Fruit fly (Drosophila melanogaster) whole organism, adult: ENCODE results near the gene Dic1.

Experiments used
- CG11617 ChIP-seq: fragments of 200-800 bp; sonication (Bioruptor generic); optimal IDR thresholded peaks from 2 replicates; lab custom pipeline; 2017; ENCODE audit warnings: mild to moderate bottlenecking, missing biosample characterization, missing genetic modification reagents, missing genetic modification characterization
- CG12768 ChIP-seq: fragments of 200-800 bp; sonication (Bioruptor generic); optimal IDR thresholded peaks from 2 replicates; lab custom pipeline; 2017; ENCODE audit warnings: missing biosample characterization, missing genetic modification characterization, mild to moderate bottlenecking, moderate library complexity, missing genetic modification reagents
- CG14711 ChIP-seq: fragments of 200-800 bp; sonication (Bioruptor generic); optimal IDR thresholded peaks from 2 replicates; lab custom pipeline; 2018; ENCODE audit warnings: missing biosample characterization, mild to moderate bottlenecking, missing genetic modification characterization, moderate library complexity
- CG1620 ChIP-seq: fragments of 200-800 bp; sonication (Bioruptor generic); optimal IDR thresholded peaks from 2 replicates; lab custom pipeline; 2016; ENCODE audit warnings: missing biosample characterization, missing genetic modification characterization
- CG33017 ChIP-seq: fragments of 200-800 bp; sonication (Bioruptor generic); optimal IDR thresholded peaks from 2 replicates; lab custom pipeline; 2018; ENCODE audit warnings: missing biosample characterization, mild to moderate bottlenecking, missing genetic modification characterization, moderate library complexity
- CG5204 ChIP-seq: fragments of 200-800 bp; sonication (Bioruptor generic); optimal IDR thresholded peaks from 2 replicates; lab custom pipeline; 2016; ENCODE audit warnings: missing biosample characterization, missing genetic modification characterization
- CG7045 ChIP-seq: fragments of 200-800 bp; sonication (Bioruptor generic); optimal IDR thresholded peaks from 2 replicates; lab custom pipeline; 2017; ENCODE audit warnings: missing biosample characterization, mild to moderate bottlenecking, missing genetic modification characterization
- CG7101 ChIP-seq: fragments of 200-800 bp; sonication (Bioruptor generic); optimal IDR thresholded peaks from 2 replicates; lab custom pipeline; 2018; ENCODE audit warnings: missing biosample characterization, mild to moderate bottlenecking, missing genetic modification characterization, moderate library complexity
- Clk ChIP-seq: fragments of 200-800 bp; sonication (Bioruptor generic); optimal IDR thresholded peaks from 2 replicates; lab custom pipeline; 2017; ENCODE audit warnings: missing biosample characterization, missing genetic modification characterization
- Crg-1 ChIP-seq: fragments of 200-800 bp; sonication (Bioruptor generic); optimal IDR thresholded peaks from 2 replicates; lab custom pipeline; 2016; ENCODE audit warnings: missing biosample characterization, missing genetic modification characterization
- Hr96 ChIP-seq: fragments of 200-800 bp; sonication (Bioruptor generic); optimal IDR thresholded peaks from 2 replicates; lab custom pipeline; 2016; ENCODE audit warnings: missing biosample characterization, missing genetic modification characterization
- Mnt ChIP-seq: fragments of 200-800 bp; sonication (Bioruptor generic); optimal IDR thresholded peaks from 2 replicates; lab custom pipeline; 2016; ENCODE audit warnings: missing biosample characterization, mild to moderate bottlenecking, missing genetic modification characterization
- bab1 ChIP-seq: fragments of 200-800 bp; sonication (Bioruptor generic); optimal IDR thresholded peaks from 3 replicates; lab custom pipeline; 2019; ENCODE audit warnings: missing biosample characterization, mild to moderate bottlenecking, missing genetic modification characterization, moderate library complexity
- cic ChIP-seq: fragments of 200-800 bp; sonication (Bioruptor generic); optimal IDR thresholded peaks from 2 replicates; lab custom pipeline; 2017; ENCODE audit warnings: missing biosample characterization, mild to moderate bottlenecking, missing genetic modification characterization, moderate library complexity
- cnc ChIP-seq, 2 experiments: fragments of >200 bp; optimal IDR thresholded peaks; 2 replicates each; lab custom pipeline; 2017
- kay ChIP-seq: fragments of 200-800 bp; sonication (Bioruptor generic); peaks from one replicate; lab custom pipeline; 2016; ENCODE audit warnings: missing biosample characterization, missing genetic modification characterization, borderline replicate concordance
- ovo ChIP-seq: fragments of 200-800 bp; sonication (Bioruptor generic); optimal IDR thresholded peaks from 2 replicates; lab custom pipeline; 2016; ENCODE audit warnings: missing biosample characterization, missing genetic modification characterization
- pad ChIP-seq: fragments of 200-800 bp; sonication (Bioruptor generic); optimal IDR thresholded peaks from 3 replicates; lab custom pipeline; 2017; ENCODE audit warnings: missing biosample characterization, missing genetic modification characterization, mild to moderate bottlenecking, moderate library complexity, missing genetic modification reagents
- tj ChIP-seq: fragments of 200-800 bp; sonication (Bioruptor generic); optimal IDR thresholded peaks from 3 replicates; lab custom pipeline; 2017; ENCODE audit warnings: missing biosample characterization, mild to moderate bottlenecking, missing genetic modification characterization, moderate library complexity
- toe ChIP-seq: fragments of 200-800 bp; sonication (Bioruptor generic); optimal IDR thresholded peaks from 2 replicates; lab custom pipeline; 2016; ENCODE audit warnings: missing biosample characterization, missing genetic modification characterization

Gene Dic1

dm6 chr3R:13381744-13382435 lies 17.2 kb downstream of the Dic1 start, which contains the start of the genes mRpS21 and Droj2:
Gene mRpS21, minus strand, starts transcription at chr3R:13381809.
Gene Droj2, plus strand, starts transcription at chr3R:13382106.
- TF ChIP-seq kay (GFP tag; lab: Kevin White, UChicago) (no peak), Mnt (GFP tag; lab: Kevin White, UChicago) (peak; percentile 30), ovo (GFP tag; lab: Kevin White, UChicago) (peak; percentile 37), pad (peak; percentile 25), bab1 (peak; percentile 66), Clk (GFP tag; lab: Kevin White, UChicago) (peak; percentile 56), CG33017 (tag; lab: Kevin White, UChicago) (peak; percentile 34), CG14711 (peak; percentile 92), toe (GFP tag; lab: Kevin White, UChicago) (peak; percentile 80), Hr96 (no peak), CG11617 (GFP tag; lab: Kevin White, UChicago) (peak; percentile 39), CG12768 (peak; percentile 39), CG7101 (tag; lab: Kevin White, UChicago) (peak; percentile 68), CG5204 (peak; percentile 82), CG1620 (GFP tag; lab: Kevin White, UChicago) (peak; percentile 71), tj (GFP tag; lab: Kevin White, UChicago) (peak; percentile 40), CG7045 (GFP tag; lab: Kevin White, UChicago) (peak; percentile 47), Crg-1 (peak; percentile 63), cnc (optimal IDR thresholded peaks at IDR 0.05; lab: Kevin White, UChicago) (no peak), cic (GFP tag; lab: Kevin White, UChicago) (no peak)

- TF ChIP-seq CG12768, result peak; percentile 21
- TF ChIP-seq pad, result peak; percentile 92
- peak; percentile 23 for TF ChIP-seq CG7101 (tag; lab: Kevin White, UChicago)
- TF ChIP-seq CG5204, result no peak
- TF ChIP-seq CG14711, result peak; percentile 22
- TF ChIP-seq Hr96, result no peak
- TF ChIP-seq Mnt (GFP tag; lab: Kevin White, UChicago), result peak; percentile 86
- TF ChIP-seq Clk (GFP tag; lab: Kevin White, UChicago), result no peak
- no peak for TF ChIP-seq tj (GFP tag; lab: Kevin White, UChicago)
- no peak for TF ChIP-seq toe (GFP tag; lab: Kevin White, UChicago)
- TF ChIP-seq ovo (GFP tag; lab: Kevin White, UChicago), result peak; percentile 15
- no peak for TF ChIP-seq cnc (optimal IDR thresholded peaks at IDR 0.05; lab: Kevin White, UChicago)
- peak; percentile 93 for TF ChIP-seq kay (GFP tag; lab: Kevin White, UChicago)
- TF ChIP-seq CG11617 (GFP tag; lab: Kevin White, UChicago), result peak; percentile 50
- TF ChIP-seq bab1, result peak; percentile 3
- no peak for TF ChIP-seq Crg-1
- TF ChIP-seq CG1620 (GFP tag; lab: Kevin White, UChicago), result no peak
- TF ChIP-seq cic (GFP tag; lab: Kevin White, UChicago), result peak; percentile 32
- TF ChIP-seq CG33017 (tag; lab: Kevin White, UChicago), result peak; percentile 31
- no peak for TF ChIP-seq CG7045 (GFP tag; lab: Kevin White, UChicago)
Observed at dm6 chr3R:13382656-13383142, 18.0 kb downstream of the Dic1 start.

DNA sequence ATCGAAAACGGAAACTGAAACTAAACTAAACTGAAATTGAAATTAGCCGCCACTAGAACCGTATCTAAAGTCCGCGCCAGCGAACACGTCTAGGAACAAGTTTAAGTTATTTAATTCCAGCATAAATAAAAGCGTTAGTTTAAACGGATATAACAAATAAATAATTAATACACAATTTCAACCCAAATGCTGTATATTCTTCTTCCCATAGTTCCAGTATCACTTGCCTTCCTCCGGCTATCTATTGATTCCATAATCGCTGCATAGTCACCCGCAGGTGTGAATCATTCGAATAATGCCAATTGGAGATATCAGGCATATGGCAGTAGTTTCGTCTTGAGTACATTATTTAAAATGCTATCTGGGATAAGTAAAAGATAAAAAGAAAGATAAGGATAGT lies 20.4 kb downstream of the Dic1 start:
- TF ChIP-seq CG33017 (tag; lab: Kevin White, UChicago) (no peak), CG7045 (GFP tag; lab: Kevin White, UChicago) (no peak), CG5204 (no peak), kay (GFP tag; lab: Kevin White, UChicago) (peak; percentile 91), CG11617 (GFP tag; lab: Kevin White, UChicago) (no peak), bab1 (no peak)

DNA sequence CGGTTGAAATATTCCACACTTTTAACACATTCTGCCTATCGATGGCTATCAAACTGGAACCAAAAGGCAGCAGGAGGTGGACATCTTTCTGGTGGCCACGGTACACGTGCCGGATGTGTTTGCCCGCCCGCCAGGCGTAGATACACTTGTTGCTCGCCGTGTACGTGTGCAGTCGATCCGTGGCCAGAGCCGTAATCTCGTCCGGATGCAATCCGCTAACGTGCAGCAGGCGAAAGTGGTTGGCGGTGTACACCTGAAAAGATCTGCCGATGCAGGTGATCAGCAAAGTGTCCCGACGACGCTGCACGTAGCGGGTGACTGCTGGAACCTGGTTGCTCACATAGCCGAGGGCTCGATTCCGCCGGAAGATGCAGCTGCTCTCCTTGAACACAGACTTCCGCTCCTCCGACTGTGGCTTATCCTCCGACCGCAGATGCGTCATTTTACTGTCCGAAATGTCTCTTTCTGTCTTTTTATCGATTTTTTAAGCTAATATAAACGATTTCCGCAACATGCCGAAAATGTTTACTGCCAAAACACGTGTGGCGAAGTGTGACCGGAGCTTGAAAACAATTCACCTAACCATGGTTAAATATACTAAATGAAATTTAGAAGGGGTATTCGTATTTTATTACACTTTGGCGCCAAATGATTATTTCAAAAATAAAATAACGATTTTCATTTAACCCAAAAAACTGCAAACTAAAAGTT lies 23.6 kb downstream of the Dic1 start, which contains the start of gene CG9799:
CG9799 (minus strand) TSS at position 550 of the 711 bp plus-strand sequence.
- no peak for TF ChIP-seq CG7101 (tag; lab: Kevin White, UChicago)
- no peak for TF ChIP-seq CG7045 (GFP tag; lab: Kevin White, UChicago)
- no peak for TF ChIP-seq Crg-1
- peak; percentile 99 for TF ChIP-seq Mnt (GFP tag; lab: Kevin White, UChicago)
- no peak for TF ChIP-seq tj (GFP tag; lab: Kevin White, UChicago)
- peak; percentile 26 for TF ChIP-seq bab1

dm6 chr3R:13390490-13390889 lies 25.8 kb downstream of the Dic1 start:
- TF ChIP-seq CG11617 (GFP tag; lab: Kevin White, UChicago), result no peak
- no peak for TF ChIP-seq kay (GFP tag; lab: Kevin White, UChicago)
- no peak for TF ChIP-seq cnc (optimal IDR thresholded peaks at IDR 0.05; lab: Kevin White, UChicago)
- TF ChIP-seq CG12768, result no peak
- TF ChIP-seq tj (GFP tag; lab: Kevin White, UChicago), result no peak

- no peak for TF ChIP-seq tj (GFP tag; lab: Kevin White, UChicago)
- no peak for TF ChIP-seq CG14711
- no peak for TF ChIP-seq pad
- no peak for TF ChIP-seq bab1
- TF ChIP-seq Hr96, result no peak
- no peak for TF ChIP-seq cic (GFP tag; lab: Kevin White, UChicago)
- no peak for TF ChIP-seq ovo (GFP tag; lab: Kevin White, UChicago)
- TF ChIP-seq Crg-1, result no peak
- no peak for TF ChIP-seq cnc (optimal IDR thresholded peaks at IDR 0.05; lab: Kevin White, UChicago)
- TF ChIP-seq kay (GFP tag; lab: Kevin White, UChicago), result no peak
- TF ChIP-seq Mnt (GFP tag; lab: Kevin White, UChicago), result no peak
- no peak for TF ChIP-seq CG7101 (tag; lab: Kevin White, UChicago)
- no peak for TF ChIP-seq toe (GFP tag; lab: Kevin White, UChicago)
- TF ChIP-seq CG7045 (GFP tag; lab: Kevin White, UChicago), result no peak
- no peak for TF ChIP-seq CG12768
- TF ChIP-seq CG1620 (GFP tag; lab: Kevin White, UChicago), result no peak
- TF ChIP-seq CG33017 (tag; lab: Kevin White, UChicago), result no peak
- no peak for TF ChIP-seq Clk (GFP tag; lab: Kevin White, UChicago)
- TF ChIP-seq CG11617 (GFP tag; lab: Kevin White, UChicago), result no peak
- no peak for TF ChIP-seq CG5204
Observed at dm6 chr3R:13393009-13393408, 28.3 kb downstream of the Dic1 start.
